Fruit fly (Drosophila melanogaster): ENCODE results near the gene ringer.

The ringer gene

DNA sequence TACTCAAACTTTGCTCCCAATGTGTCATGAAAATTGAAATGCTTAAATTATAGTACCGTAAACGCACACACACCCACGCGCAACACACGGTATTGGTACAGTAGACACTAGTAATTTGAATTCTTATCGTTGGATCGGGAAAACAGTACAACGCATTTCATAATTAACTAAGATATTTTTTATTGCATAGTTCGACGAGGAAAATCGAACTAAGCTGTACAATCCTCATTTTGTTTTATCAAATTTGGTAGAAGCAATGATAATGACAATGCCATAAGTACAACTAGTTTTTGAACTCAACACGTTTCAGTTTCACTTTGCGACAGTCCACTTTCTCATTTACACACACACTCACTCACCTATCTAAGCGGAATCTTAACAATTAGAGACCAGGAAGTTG, 21.5 kb upstream of the ringer start (continued):
- TF ChIP-seq CG15601 (tag; optimal IDR thresholded peaks at IDR 0.05) (peak; percentile 48), CG9609 (GFP tag; optimal IDR thresholded peaks at IDR 0.05) (peak; percentile 50), lbe (GFP tag; optimal IDR thresholded peaks at IDR 0.05) (no peak), sim (GFP tag; IDR thresholded peaks at IDR 0.05) (0 out of 2 replicates have a peak, but pooled peaks have one; percentile 41), Ets97D (GFP tag; optimal IDR thresholded peaks at IDR 0.05) (no peak), CrebB (tag; optimal IDR thresholded peaks at IDR 0.05) (peak; percentile 44), CG4360 (GFP tag; IDR thresholded peaks at IDR 0.05) (no peak), vfl (GFP tag; optimal IDR thresholded peaks at IDR 0.05) (peak; percentile 23), CG42726 (GFP tag; IDR thresholded peaks at IDR 0.05; ENCODE audit: partially characterized antibody) (no peak), CG3726 (GFP tag; IDR thresholded peaks at IDR 0.05) (no peak), Poxn (GFP tag; IDR thresholded peaks at IDR 0.05) (peak; percentile 29; the same call in 1 of the 2 replicates), Hmx (GFP tag; optimal IDR thresholded peaks at IDR 0.05) (peak; percentile 5), ham (GFP tag; IDR thresholded peaks at IDR 0.05) (no peak), lola (GFP tag; optimal IDR thresholded peaks at IDR 0.05) (peak in 1 of 3 experiments; percentile 59), bcd (GFP tag; optimal IDR thresholded peaks at IDR 0.05) (peak; percentile 34), cg (GFP tag; optimal IDR thresholded peaks at IDR 0.05) (peak; percentile 78), seq (GFP tag; IDR thresholded peaks at IDR 0.05) (peak; percentile 57), ken (GFP tag; IDR thresholded peaks at IDR 0.05) (no peak), Hsf (GFP tag; optimal IDR thresholded peaks at IDR 0.05) (peak; percentile 70), CG32532 (GFP tag; IDR thresholded peaks at IDR 0.05) (peak; percentile 74), Asciz (GFP tag; optimal IDR thresholded peaks at IDR 0.05) (peak; percentile 65), hkb (optimal IDR thresholded peaks at IDR 0.05) (no peak), hkb (GFP tag; IDR thresholded peaks at IDR 0.05) (peak; percentile 41; the same call in 1 of the 2 replicates), caup (GFP tag; optimal IDR thresholded peaks at IDR 0.05; ENCODE audit: severe bottlenecking) (peak; percentile 72), CG1792 (GFP tag; optimal IDR thresholded peaks at IDR 0.05) (peak; percentile 43), Lhr (GFP tag; optimal IDR thresholded peaks at IDR 0.05) (no peak), dm (GFP tag; optimal IDR thresholded peaks at IDR 0.05) (peak; percentile 57), CG2202 (tag; optimal IDR thresholded peaks at IDR 0.05) (peak; percentile 28), Bteb2 (GFP tag; optimal IDR thresholded peaks at IDR 0.05) (peak; percentile 43), Oaz (GFP tag; IDR thresholded peaks at IDR 0.05) (peak; percentile 27; the same call in 1 of the 2 replicates), Jarid2 (GFP tag; optimal IDR thresholded peaks at IDR 0.05) (peak; percentile 14), ab (GFP tag; optimal IDR thresholded peaks at IDR 0.05) (peak; percentile 59), cato (GFP tag; optimal IDR thresholded peaks at IDR 0.05; ENCODE audit: borderline replicate concordance) (peak; percentile 45), CG10959 (GFP tag; IDR thresholded peaks at IDR 0.05) (peak; percentile 36; the same call in 1 of the 2 replicates)

DNA sequence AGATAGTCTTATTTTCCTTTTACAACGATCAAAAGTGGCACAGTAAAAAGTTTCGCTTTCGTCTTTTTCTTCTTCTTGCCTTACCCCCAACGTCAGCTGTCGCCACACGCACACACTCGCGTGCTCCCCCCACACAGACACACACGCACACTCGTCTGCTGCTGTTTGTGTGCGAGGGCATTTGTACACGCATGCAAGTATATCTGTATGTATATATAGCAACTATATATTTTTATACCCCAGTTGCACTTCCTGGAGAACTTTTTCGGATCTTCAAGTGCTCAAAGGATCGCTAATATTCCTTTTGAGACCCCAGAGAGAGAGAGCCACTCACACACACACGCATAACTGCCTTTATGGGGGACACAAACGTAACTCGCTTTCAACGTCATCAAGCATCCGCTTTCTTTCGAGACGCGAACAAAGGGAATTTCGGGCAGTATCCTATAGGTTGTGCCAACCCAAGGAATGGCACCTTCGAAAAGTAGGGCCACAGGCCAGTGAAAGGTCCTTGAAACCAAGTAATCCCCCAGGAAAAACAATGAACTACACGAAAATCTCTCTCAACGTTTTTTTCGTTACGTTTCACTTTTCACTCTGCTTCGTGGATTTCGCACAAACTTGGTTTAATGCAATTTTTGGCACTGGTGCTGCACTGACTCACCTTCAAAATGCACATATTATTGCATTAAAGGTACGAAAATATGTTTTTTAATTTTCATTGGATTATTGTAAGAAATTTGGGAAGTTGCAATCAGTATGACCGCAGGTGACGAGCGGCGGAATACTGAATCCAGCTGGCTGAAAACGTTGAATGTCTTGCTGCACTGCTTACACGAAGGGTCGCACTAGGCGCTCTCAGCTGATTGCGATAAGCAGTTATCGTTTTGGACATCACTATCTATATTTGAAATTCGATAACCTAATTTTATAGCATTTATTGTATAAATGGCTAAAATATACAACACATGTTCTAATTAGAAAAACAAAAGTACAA, 18.8 kb upstream of the ringer start, which contains the start of gene roq:
Gene roq (minus strand): TSS at position 799 of the 997 bp plus-strand sequence.
- peak; percentile 68 for TF ChIP-seq trem (tag; optimal IDR thresholded peaks at IDR 0.05)
- TF ChIP-seq knrl (GFP tag; IDR thresholded peaks at IDR 0.05; ENCODE audit: partially characterized antibody): peak; percentile 50; the same call in 1 of the 3 replicates
- TF ChIP-seq MBD-R2 (GFP tag; IDR thresholded peaks at IDR 0.05): peak; percentile 77
- peak; percentile 68 for TF ChIP-seq Elba2 (GFP tag; optimal IDR thresholded peaks at IDR 0.05)
- peak; percentile 49; the same call in 1 of the 3 replicates for TF ChIP-seq hb (GFP tag; IDR thresholded peaks at IDR 0.05; ENCODE audit: partially characterized antibody)
- peak; percentile 64; the same call in 2 of the 3 replicates for TF ChIP-seq CG6791 (GFP tag; IDR thresholded peaks at IDR 0.05; ENCODE audit: partially characterized antibody)
- TF ChIP-seq Scr (GFP tag; IDR thresholded peaks at IDR 0.05; ENCODE audit: partially characterized antibody): peak; percentile 38
- TF ChIP-seq CG12104 (GFP tag; optimal IDR thresholded peaks at IDR 0.05): no peak
- TF ChIP-seq nmo (GFP tag; optimal IDR thresholded peaks at IDR 0.05): peak; percentile 57
- peak; percentile 74 for TF ChIP-seq Sry-δ (GFP tag; optimal IDR thresholded peaks at IDR 0.05)
- peak; percentile 16 for TF ChIP-seq CHES-1-like (GFP tag; optimal IDR thresholded peaks at IDR 0.05)
- peak; percentile 44 for TF ChIP-seq CG33213 (GFP tag; optimal IDR thresholded peaks at IDR 0.05)
- TF ChIP-seq br (optimal IDR thresholded peaks at IDR 0.05): no peak
- TF ChIP-seq Mrtf (GFP tag; IDR thresholded peaks at IDR 0.05): no peak
- TF ChIP-seq cas (GFP tag; IDR thresholded peaks at IDR 0.05): no peak
- TF ChIP-seq bbx (GFP tag; IDR thresholded peaks at IDR 0.05; ENCODE audit: partially characterized antibody): peak; percentile 51

Data from whole organism, embryonic.